Fruit fly (Drosophila melanogaster) whole organism, embryonic: Measurements from ENCODE around the gene flip.

Experiments
- BEAF-32 ChIP-seq: fragments of 200-800 bp; sonication (Bioruptor generic); optimal IDR thresholded peaks from 3 replicates; lab custom pipeline; 2017; ENCODE audit warnings: missing biosample characterization, missing genetic modification characterization, mild to moderate bottlenecking, moderate library complexity, missing genetic modification reagents
- Bgb ChIP-seq: fragments of 200-800 bp; sonication (Bioruptor generic); IDR thresholded peaks from 2 replicates; pipeline ENCODE4 v1.3.6; 2022; ENCODE audit warnings: missing biosample characterization, missing genetic modification characterization; ENCODE audit not compliant: partially characterized antibody
- C15 ChIP-seq: fragments of 200-800 bp; sonication (Bioruptor generic); IDR thresholded peaks from 3 replicates; pipeline ENCODE4 v1.3.6; 2022; ENCODE audit warnings: missing biosample characterization, missing genetic modification characterization
- CG10431 ChIP-seq: fragments of 200-800 bp; sonication (Bioruptor generic); optimal IDR thresholded peaks from 3 replicates; lab custom pipeline; 2018; ENCODE audit warnings: missing biosample characterization, mild to moderate bottlenecking, missing genetic modification characterization
- CG11398 ChIP-seq: fragments of 200-800 bp; sonication (Bioruptor generic); optimal IDR thresholded peaks from 2 replicates; lab custom pipeline; 2016; ENCODE audit warnings: missing biosample characterization, missing genetic modification characterization
- CG1233 ChIP-seq: fragments of 200-800 bp; sonication (Bioruptor generic); optimal IDR thresholded peaks from 4 replicates; lab custom pipeline; 2018; ENCODE audit warnings: missing biosample characterization, mild to moderate bottlenecking, missing genetic modification characterization
- CG13775 ChIP-seq: fragments of 200-800 bp; sonication (Bioruptor generic); optimal IDR thresholded peaks from 3 replicates; lab custom pipeline; 2017; ENCODE audit warnings: missing biosample characterization, mild to moderate bottlenecking, missing genetic modification characterization
- CG13894 ChIP-seq: fragments of 200-800 bp; sonication (Bioruptor generic); optimal IDR thresholded peaks from 3 replicates; lab custom pipeline; 2018; ENCODE audit warnings: missing biosample characterization, mild to moderate bottlenecking, missing genetic modification characterization, moderate library complexity
- CG15011 ChIP-seq: fragments of 200-800 bp; sonication (Bioruptor generic); optimal IDR thresholded peaks from 3 replicates; lab custom pipeline; 2018; ENCODE audit warnings: missing biosample characterization, mild to moderate bottlenecking, missing genetic modification characterization
- CG15601 ChIP-seq: fragments of 200-800 bp; sonication (Bioruptor generic); optimal IDR thresholded peaks from 3 replicates; lab custom pipeline; 2019; ENCODE audit warnings: missing biosample characterization, mild to moderate bottlenecking, missing genetic modification characterization, moderate library complexity
- CG18262 ChIP-seq: fragments of 200-800 bp; optimal IDR thresholded peaks from 3 replicates; lab custom pipeline; 2019; ENCODE audit warnings: missing biosample characterization, mild to moderate bottlenecking, missing genetic modification characterization, moderate library complexity
- CG2120 ChIP-seq: fragments of 200-800 bp; sonication (Bioruptor generic); optimal IDR thresholded peaks from 3 replicates; lab custom pipeline; 2016; ENCODE audit warnings: missing biosample characterization, missing genetic modification characterization
- CG32767 ChIP-seq: fragments of 200-800 bp; sonication (Bioruptor generic); IDR thresholded peaks from 2 replicates; pipeline ENCODE4 v1.3.6; 2022; ENCODE audit warnings: missing biosample characterization, missing genetic modification characterization
- CG5245 ChIP-seq: fragments of 200-800 bp; sonication (Bioruptor generic); optimal IDR thresholded peaks from 3 replicates; lab custom pipeline; 2016; ENCODE audit warnings: missing biosample characterization, missing genetic modification characterization
- CG6689 ChIP-seq: fragments of 200-800 bp; sonication (Bioruptor generic); IDR thresholded peaks from 2 replicates; pipeline ENCODE4 v1.3.6; 2022; ENCODE audit warnings: missing biosample characterization, missing genetic modification characterization
- CG7928 ChIP-seq: fragments of 200-800 bp; sonication (Bioruptor generic); optimal IDR thresholded peaks from 2 replicates; lab custom pipeline; 2017; ENCODE audit warnings: missing biosample characterization, mild to moderate bottlenecking, missing genetic modification characterization
- Deaf1 ChIP-seq: fragments of 200-800 bp; optimal IDR thresholded peaks from 3 replicates; lab custom pipeline; 2019; ENCODE audit warnings: missing biosample characterization, mild to moderate bottlenecking, missing genetic modification characterization, moderate library complexity
- Dip2 ChIP-seq: fragments of 200-800 bp; sonication (Bioruptor generic); IDR thresholded peaks from 2 replicates; pipeline ENCODE4 v1.3.6; 2022; ENCODE audit warnings: missing biosample characterization, missing genetic modification characterization
- Dref ChIP-seq: fragments of 200-800 bp; sonication (Bioruptor generic); IDR thresholded peaks from 2 replicates; pipeline ENCODE4 v1.3.6; 2022; ENCODE audit warnings: missing biosample characterization, missing genetic modification characterization
- Ets97D ChIP-seq: fragments of 200-800 bp; sonication (Bioruptor generic); optimal IDR thresholded peaks from 3 replicates; lab custom pipeline; 2016; ENCODE audit warnings: missing biosample characterization, missing genetic modification characterization
- H15 ChIP-seq: fragments of 200-800 bp; sonication (Bioruptor generic); IDR thresholded peaks from 3 replicates; pipeline ENCODE4 v1.3.6; 2022; ENCODE audit warnings: missing biosample characterization, missing genetic modification characterization
- Hey ChIP-seq: fragments of 200-800 bp; sonication (Bioruptor generic); optimal IDR thresholded peaks from 3 replicates; lab custom pipeline; 2018; ENCODE audit warnings: missing biosample characterization, mild to moderate bottlenecking, missing genetic modification characterization
- NC2β ChIP-seq: fragments of 200-800 bp; sonication (Bioruptor generic); optimal IDR thresholded peaks from 2 replicates; lab custom pipeline; 2016; ENCODE audit warnings: missing biosample characterization, missing genetic modification characterization
- Pdp1 ChIP-seq, 2 experiments: fragments of 200-800 bp; sonication (Bioruptor generic); optimal IDR thresholded peaks; 3 replicates each; lab custom pipeline; 2016; ENCODE audit warnings: missing biosample characterization in 2 of 2, missing genetic modification characterization in 2 of 2, mild to moderate bottlenecking in 1 of 2, moderate library complexity in 1 of 2
- TFAM ChIP-seq: fragments of 200-800 bp; sonication (Bioruptor generic); optimal IDR thresholded peaks from 2 replicates; lab custom pipeline; 2017; ENCODE audit warnings: missing biosample characterization, missing genetic modification characterization, inconsistent platforms
- abd-A ChIP-seq: fragments of 200-800 bp; sonication (Bioruptor generic); optimal IDR thresholded peaks from 3 replicates; lab custom pipeline; 2019; ENCODE audit warnings: missing biosample characterization, mild to moderate bottlenecking, missing genetic modification characterization, moderate library complexity
- amos ChIP-seq: fragments of 200-800 bp; sonication (Bioruptor generic); IDR thresholded peaks from 2 replicates; pipeline ENCODE4 v1.3.6; 2022; ENCODE audit warnings: missing biosample characterization, missing genetic modification characterization; ENCODE audit not compliant: partially characterized antibody
- ase ChIP-seq: fragments of 200-800 bp; sonication (Bioruptor generic); IDR thresholded peaks from 3 replicates; pipeline ENCODE4 v1.3.6; 2022; ENCODE audit warnings: missing biosample characterization, missing genetic modification characterization
- bab2 ChIP-seq: fragments of 200-800 bp; sonication (Bioruptor generic); optimal IDR thresholded peaks from 2 replicates; lab custom pipeline; 2016; ENCODE audit warnings: missing biosample characterization, missing genetic modification characterization
- bowl ChIP-seq: fragments of 200-800 bp; sonication (Bioruptor generic); IDR thresholded peaks from 2 replicates; pipeline ENCODE4 v1.3.6; 2022; ENCODE audit warnings: missing biosample characterization, missing genetic modification characterization
- br ChIP-seq: fragments of >200 bp; optimal IDR thresholded peaks from 2 replicates; lab custom pipeline; 2017
- chinmo ChIP-seq: fragments of 200-800 bp; sonication (Bioruptor generic); IDR thresholded peaks from 4 replicates; pipeline ENCODE4 v1.3.6; 2022; ENCODE audit warnings: missing biosample characterization, missing genetic modification characterization; ENCODE audit not compliant: partially characterized antibody
- emc ChIP-seq: fragments of 200-800 bp; sonication (Bioruptor generic); optimal IDR thresholded peaks from 2 replicates; lab custom pipeline; 2016; ENCODE audit warnings: missing biosample characterization, missing genetic modification characterization
- en ChIP-seq: fragments of 200-800 bp; sonication (Bioruptor generic); optimal IDR thresholded peaks from 2 replicates; lab custom pipeline; 2016; ENCODE audit warnings: missing biosample characterization, missing genetic modification characterization
- fd3F ChIP-seq: fragments of 200-800 bp; sonication (Bioruptor generic); optimal IDR thresholded peaks from 2 replicates; lab custom pipeline; 2018; ENCODE audit warnings: missing biosample characterization, mild to moderate bottlenecking, missing genetic modification characterization, moderate library complexity
- ken ChIP-seq: fragments of 200-800 bp; sonication (Bioruptor generic); IDR thresholded peaks from 3 replicates; pipeline ENCODE4 v1.3.6; 2022; ENCODE audit warnings: missing biosample characterization, missing genetic modification characterization
- oc ChIP-seq: fragments of 200-800 bp; sonication (Bioruptor generic); optimal IDR thresholded peaks from 2 replicates; lab custom pipeline; 2018; ENCODE audit warnings: missing biosample characterization, mild to moderate bottlenecking, missing genetic modification characterization, moderate library complexity
- onecut ChIP-seq: fragments of 200-800 bp; sonication (Bioruptor generic); IDR thresholded peaks from 2 replicates; pipeline ENCODE4 v1.3.6; 2022; ENCODE audit warnings: missing biosample characterization, missing genetic modification characterization
- pros ChIP-seq: fragments of 200-800 bp; sonication (Bioruptor generic); optimal IDR thresholded peaks from 3 replicates; lab custom pipeline; 2019; ENCODE audit warnings: missing biosample characterization, mild to moderate bottlenecking, missing genetic modification characterization, moderate library complexity
- psq ChIP-seq: fragments of 200-800 bp; sonication (Bioruptor generic); optimal IDR thresholded peaks from 2 replicates; lab custom pipeline; 2017; ENCODE audit warnings: missing biosample characterization, missing genetic modification characterization
- ranshi ChIP-seq: fragments of 200-800 bp; sonication (Bioruptor generic); IDR thresholded peaks from 2 replicates; pipeline ENCODE4 v1.3.6; 2022; ENCODE audit warnings: missing biosample characterization, missing genetic modification characterization
- rib ChIP-seq: fragments of 200-800 bp; sonication (Bioruptor generic); IDR thresholded peaks from 2 replicates; pipeline ENCODE4 v1.3.6; 2022; ENCODE audit warnings: missing biosample characterization, missing genetic modification characterization
- salm ChIP-seq: fragments of 200-800 bp; sonication (Bioruptor generic); optimal IDR thresholded peaks from 2 replicates; lab custom pipeline; 2018; ENCODE audit warnings: missing biosample characterization, mild to moderate bottlenecking, missing genetic modification characterization
- sens ChIP-seq: fragments of 200-800 bp; sonication (Bioruptor generic); peaks from one replicate; lab custom pipeline; 2016; ENCODE audit warnings: missing biosample characterization, missing genetic modification characterization
- stwl ChIP-seq: fragments of 200-800 bp; sonication (Bioruptor generic); optimal IDR thresholded peaks from 3 replicates; lab custom pipeline; 2018; ENCODE audit warnings: missing biosample characterization, mild to moderate bottlenecking, missing genetic modification characterization, moderate library complexity
- unc-4 ChIP-seq: fragments of 200-800 bp; sonication (Bioruptor generic); IDR thresholded peaks from 2 replicates; pipeline ENCODE4 v1.3.6; 2022; ENCODE audit warnings: missing biosample characterization, missing genetic modification characterization; ENCODE audit not compliant: partially characterized antibody
- wek ChIP-seq: fragments of 200-800 bp; sonication (Bioruptor generic); optimal IDR thresholded peaks from 3 replicates; lab custom pipeline; 2018; ENCODE audit warnings: missing biosample characterization, mild to moderate bottlenecking, missing genetic modification characterization, moderate library complexity
- zen2 ChIP-seq: fragments of 200-800 bp; sonication (Bioruptor generic); IDR thresholded peaks from 3 replicates; pipeline ENCODE4 v1.3.6; 2022; ENCODE audit warnings: missing biosample characterization, missing genetic modification characterization; ENCODE audit not compliant: partially characterized antibody

flip gene

DNA sequence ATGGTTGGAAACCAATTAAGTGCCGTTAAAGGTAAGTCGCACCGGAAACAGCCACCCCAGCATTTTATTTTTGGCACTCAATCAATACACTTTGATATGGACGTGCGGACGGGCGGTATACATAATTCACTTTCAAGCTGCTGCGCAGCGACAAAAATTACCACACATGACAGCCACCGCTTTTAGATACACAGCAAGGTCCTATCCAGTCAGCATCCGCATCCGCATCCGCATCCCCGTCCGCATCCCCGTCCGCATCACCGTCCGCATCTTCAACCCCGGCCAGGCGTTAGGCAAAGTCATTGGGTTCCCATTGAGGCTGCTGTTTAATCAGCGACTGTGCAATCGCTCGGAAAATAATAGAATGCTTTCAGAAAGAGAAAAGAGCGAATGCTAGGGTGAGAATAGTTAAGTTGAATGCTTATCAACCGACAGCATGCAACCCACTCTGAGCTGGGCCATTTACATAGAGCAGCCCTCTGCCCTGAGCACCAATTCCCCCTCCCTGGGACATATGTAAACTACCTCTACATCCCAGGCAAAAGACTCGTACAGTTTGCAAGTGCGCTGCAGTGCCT, 6.7 kb upstream of the flip start (continued):
- TF ChIP-seq emc (GFP tag; lab: Kevin White, UChicago): no peak
- TF ChIP-seq pros: peak; percentile 84
- no peak for TF ChIP-seq CG15011 (GFP tag; lab: Kevin White, UChicago)
- TF ChIP-seq C15 (GFP tag; lab: Robert Waterston, UW): no peak
- TF ChIP-seq wek: no peak
- TF ChIP-seq br (lab: Kevin White, UChicago): no peak
- TF ChIP-seq onecut: peak; percentile 10; the same call in 1 of the 2 replicates
- no peak for TF ChIP-seq CG15601 (tag; lab: Kevin White, UChicago)
- no peak for TF ChIP-seq fd3F
- no peak for TF ChIP-seq Ets97D (GFP tag; lab: Kevin White, UChicago)
- no peak for TF ChIP-seq CG11398
- TF ChIP-seq ase (GFP tag; lab: Robert Waterston, UW): no peak
- TF ChIP-seq CG13775: peak; percentile 96
- TF ChIP-seq bab2 (GFP tag; lab: Kevin White, UChicago): no peak
- TF ChIP-seq en (GFP tag; lab: Kevin White, UChicago): no peak
- TF ChIP-seq bowl (GFP tag; lab: Robert Waterston, UW): no peak
- no peak for TF ChIP-seq CG32767 (GFP tag; lab: Robert Waterston, UW)

DNA sequence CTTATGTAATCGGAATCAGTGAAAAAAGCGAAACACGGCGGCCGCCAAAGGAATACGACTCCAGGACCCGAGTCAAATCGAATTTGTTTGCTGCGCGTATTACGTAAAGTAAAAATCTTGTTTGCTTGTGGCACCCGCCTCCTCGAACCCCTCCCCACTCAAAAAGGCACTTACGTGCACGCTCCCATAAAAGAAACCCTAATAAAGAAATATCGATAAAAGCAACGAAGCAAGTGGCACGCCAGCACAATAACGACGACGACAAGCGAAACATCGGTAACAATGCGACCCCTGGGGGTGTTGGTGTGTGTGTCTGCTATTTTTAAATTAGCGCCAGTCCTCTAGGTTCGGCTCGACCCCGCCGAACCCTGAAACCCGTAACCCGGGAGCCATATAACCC, 4.5 kb upstream of the flip start:
- TF ChIP-seq CG5245 (GFP tag; lab: Kevin White, UChicago) (no peak), onecut (peak; percentile 56), CG13894 (tag; lab: Kevin White, UChicago) (peak; percentile 61), amos (peak; percentile 27; the same call in 1 of the 2 replicates), Hey (peak; percentile 42), Pdp1 (GFP tag; optimal IDR thresholded peaks at IDR 0.05; lab: Kevin White, UChicago) (peak in 1 of 2 experiments; percentile 75), rib (GFP tag; lab: Robert Waterston, UW) (no peak), psq (no peak), Bgb (no peak), abd-A (tag; lab: Kevin White, UChicago) (peak; percentile 88), CG1233 (no peak), TFAM (GFP tag; lab: Kevin White, UChicago) (no peak), oc (tag; lab: Kevin White, UChicago) (no peak), Deaf1 (no peak), salm (no peak), NC2β (no peak), chinmo (0 out of 4 replicates have a peak, but pooled peaks have one; percentile 6), ken (GFP tag; lab: Robert Waterston, UW) (no peak), CG10431 (GFP tag; lab: Kevin White, UChicago) (no peak), sens (GFP tag; lab: Kevin White, UChicago) (no peak), unc-4 (GFP tag; lab: Robert Waterston, UW) (0 out of 2 replicates have a peak, but pooled peaks have one; percentile 12), Dref (GFP tag; lab: Robert Waterston, UW) (peak; percentile 30; the same call in 1 of the 2 replicates), stwl (tag; lab: Kevin White, UChicago) (no peak), CG7928 (no peak), ranshi (GFP tag; lab: Robert Waterston, UW) (no peak), CG2120 (GFP tag; lab: Kevin White, UChicago) (no peak), CG18262 (tag; lab: Kevin White, UChicago) (no peak), H15 (GFP tag; lab: Robert Waterston, UW) (no peak), Dip2 (GFP tag; lab: Robert Waterston, UW) (no peak), CG6689 (GFP tag; lab: Robert Waterston, UW) (no peak), BEAF-32 (GFP tag; lab: Kevin White, UChicago) (peak; percentile 10), zen2 (0 out of 3 replicates have a peak, but pooled peaks have one; percentile 32)
